Worm (Caenorhabditis elegans): ENCODE measurements around the gene spe-26.
A peak's percentile ranks its signal among the peaks of the same experiment; 100 is the strongest.

The spe-26 gene

ce11 chrIV:10366018-10366417 is 25.7 kb downstream of the spe-26 start, which contains the start of gene sir-2.1 (continued):
- TF ChIP-seq fkh-3 (tag; optimal IDR thresholded peaks at IDR 0.05) (no peak), unc-130 (GFP tag; optimal IDR thresholded peaks at IDR 0.05) (peak; percentile 18), ceh-91 (GFP tag; IDR thresholded peaks at IDR 0.05) (no peak), egrh-3 (GFP tag; IDR thresholded peaks at IDR 0.05) (no peak), C17E4.6 (GFP tag; IDR thresholded peaks at IDR 0.05) (no peak), tlf-1 (GFP tag; optimal IDR thresholded peaks at IDR 0.05) (peak; percentile 18), let-607 (tag; optimal IDR thresholded peaks at IDR 0.05) (peak in 1 of 2 experiments; percentile 20), snpc-1.1 (tag; optimal IDR thresholded peaks at IDR 0.05; ENCODE audit: insufficient read depth) (no peak), nfya-1 (tag; optimal IDR thresholded peaks at IDR 0.05; ENCODE audit: borderline replicate concordance, insufficient read depth) (no peak), snpc-1.3 (tag; optimal IDR thresholded peaks at IDR 0.05; ENCODE audit: insufficient read depth) (no peak), akir-1 (GFP tag; optimal IDR thresholded peaks at IDR 0.05) (no peak), hmg-20 (GFP tag; IDR thresholded peaks at IDR 0.05) (no peak), somi-1 (GFP tag; optimal IDR thresholded peaks at IDR 0.05) (no peak), dpl-1 (GFP tag; optimal IDR thresholded peaks at IDR 0.05) (no peak), dpff-1 (tag; optimal IDR thresholded peaks at IDR 0.05) (no peak), F23B12.7 (tag; optimal IDR thresholded peaks at IDR 0.05; ENCODE audit: insufficient read depth) (peak; percentile 16), K12H6.12 (tag; optimal IDR thresholded peaks at IDR 0.05) (no peak), nfya-2 (GFP tag; IDR thresholded peaks at IDR 0.05) (no peak), ztf-3 (GFP tag; optimal IDR thresholded peaks at IDR 0.05) (no peak), Y67H2A.10 (GFP tag; conservative IDR thresholded peaks at IDR 0.05) (no peak), hlh-12 (tag; optimal IDR thresholded peaks at IDR 0.05) (no peak), pbrm-1 (GFP tag; IDR thresholded peaks at IDR 0.05) (peak; percentile 40; the same call in 1 of the 2 replicates), pha-4 (tag; optimal IDR thresholded peaks at IDR 0.05) (no peak), ztf-6 (GFP tag; IDR thresholded peaks at IDR 0.05) (no peak), F57C9.4 (tag; optimal IDR thresholded peaks at IDR 0.05) (no peak), D2030.7 (GFP tag; IDR thresholded peaks at IDR 0.05) (no peak), B0261.1 (tag; optimal IDR thresholded peaks at IDR 0.05) (no peak), Y53G8AR.9 (GFP tag; conservative IDR thresholded peaks at IDR 0.05) (no peak), die-1 (tag; optimal IDR thresholded peaks at IDR 0.05) (peak; percentile 5), snpc-4 (GFP tag; optimal IDR thresholded peaks at IDR 0.05) (no peak), snpc-4 (tag; optimal IDR thresholded peaks at IDR 0.05) (peak in 2 of 4 experiments; percentile 28), attf-5 (GFP tag; optimal IDR thresholded peaks at IDR 0.05) (peak; percentile 61), nhr-179 (tag; optimal IDR thresholded peaks at IDR 0.05) (no peak), atf-7 (tag; optimal IDR thresholded peaks at IDR 0.05) (no peak), mes-4 (tag; optimal IDR thresholded peaks at IDR 0.05) (no peak), egl-18 (GFP tag; IDR thresholded peaks at IDR 0.05) (no peak), ZK185.1 (tag; optimal IDR thresholded peaks at IDR 0.05; ENCODE audit: poor library complexity, severe bottlenecking) (no peak), rpc-1 (optimal IDR thresholded peaks at IDR 0.05) (no peak), rpc-1 (tag; optimal IDR thresholded peaks at IDR 0.05) (no peak), F37B4.10 (GFP tag; IDR thresholded peaks at IDR 0.05) (no peak), T26A5.8 (tag; optimal IDR thresholded peaks at IDR 0.05) (no peak), F22D6.2 (tag; optimal IDR thresholded peaks at IDR 0.05) (no peak), unc-62 (GFP tag; optimal IDR thresholded peaks at IDR 0.05) (no peak), nfyb-1 (GFP tag; IDR thresholded peaks at IDR 0.05) (no peak; the same call in 1 of the 2 replicates), ekl-4 (GFP tag; IDR thresholded peaks at IDR 0.05) (peak; percentile 42; the same call in 1 of the 2 replicates), ztf-25 (GFP tag; IDR thresholded peaks at IDR 0.05) (no peak), efl-1 (GFP tag; optimal IDR thresholded peaks at IDR 0.05) (no peak), Y95B8A.8 (GFP tag; IDR thresholded peaks at IDR 0.05) (no peak), sea-2 (GFP tag; IDR thresholded peaks at IDR 0.05) (no peak)
